Worm (Caenorhabditis elegans) whole organism, L1 larva: ENCODE results near the gene clec-58.

Experiments used
- C04F5.9 ChIP-seq: sonication (generic microtip); optimal IDR thresholded peaks from 2 replicates; lab custom pipeline; 2016; ENCODE audit warnings: missing genetic modification characterization, missing compliant biosample characterization
- Y116A8C.19 ChIP-seq: sonication (generic microtip); optimal IDR thresholded peaks from 2 replicates; lab custom pipeline; 2016; ENCODE audit warnings: missing compliant biosample characterization, missing genetic modification characterization, borderline replicate concordance
- aha-1 ChIP-seq: fragments of 150-350 bp; optimal IDR thresholded peaks from 2 replicates; lab custom pipeline; 2014; ENCODE audit warnings: missing biosample characterization, missing genetic modification characterization
- alr-1 ChIP-seq: fragments of 200-800 bp; sonication (Bioruptor generic); optimal IDR thresholded peaks from 2 replicates; lab custom pipeline; 2018; ENCODE audit warnings: borderline replicate concordance, mild to moderate bottlenecking, missing genetic modification characterization, missing compliant biosample characterization
- aly-2 ChIP-seq: fragments of 150-350 bp; optimal IDR thresholded peaks from 2 replicates; lab custom pipeline; 2014; ENCODE audit warnings: missing biosample characterization, missing genetic modification characterization
- ama-1 ChIP-seq: fragments of 150-350 bp; optimal IDR thresholded peaks from 2 replicates; lab custom pipeline; 2014
- blmp-1 ChIP-seq: fragments of 150-350 bp; optimal IDR thresholded peaks from 2 replicates; lab custom pipeline; 2014; ENCODE audit warnings: missing biosample characterization, missing genetic modification characterization
- ceh-88 ChIP-seq: fragments of 200-800 bp; sonication (Bioruptor generic); IDR thresholded peaks from 2 replicates; pipeline ENCODE4 v1.3.6; 2022; ENCODE audit warnings: missing genetic modification characterization, missing compliant biosample characterization
- ceh-90 ChIP-seq: sonication (generic microtip); optimal IDR thresholded peaks from 2 replicates; lab custom pipeline; 2016; ENCODE audit warnings: missing genetic modification characterization, missing compliant biosample characterization
- ces-1 ChIP-seq: fragments of 150-350 bp; optimal IDR thresholded peaks from 2 replicates; lab custom pipeline; 2014; ENCODE audit warnings: missing biosample characterization, missing genetic modification reagents, missing genetic modification characterization
- dpl-1 ChIP-seq, 3 experiments: fragments of 150-350 bp in 2 of 3; sonication (generic microtip) in 1 of 3; optimal IDR thresholded peaks; 2 replicates each; lab custom pipeline; 2014 to 2017; ENCODE audit warnings: missing biosample characterization in 3 of 3, missing genetic modification characterization in 3 of 3, missing genetic modification reagents in 3 of 3
- efl-1 ChIP-seq, 4 experiments: fragments of 150-350 bp; optimal IDR thresholded peaks in 3 of 4; peaks in 1 of 4; 1 replicate in 1 of 4; 2 replicates in 3 of 4; lab custom pipeline; 2014; ENCODE audit warnings: missing biosample characterization in 2 of 4, missing genetic modification characterization in 2 of 4, missing genetic modification reagents in 2 of 4
- egl-13 ChIP-seq: sonication (generic microtip); optimal IDR thresholded peaks from 2 replicates; lab custom pipeline; 2016; ENCODE audit warnings: missing genotype, missing genetic modification reagents, missing genetic modification characterization, missing compliant biosample characterization
- egl-27 ChIP-seq, 2 experiments: fragments of 150-350 bp in 1 of 2; sonication (generic microtip); optimal IDR thresholded peaks; 3 replicates each; lab custom pipeline; 2017 to 2018; ENCODE audit warnings: missing biosample characterization in 2 of 2, missing genetic modification characterization in 2 of 2, missing genetic modification reagents in 2 of 2
- elt-2 ChIP-seq: sonication (generic microtip); optimal IDR thresholded peaks from 2 replicates; lab custom pipeline; 2016; ENCODE audit warnings: missing genetic modification characterization, mild to moderate bottlenecking, inconsistent platforms, missing compliant biosample characterization, missing genetic modification reagents
- elt-3 ChIP-seq, 6 experiments: fragments of 150-350 bp in 1 of 6; sonication (generic microtip); optimal IDR thresholded peaks; 2 replicates each; lab custom pipeline; 2017 to 2018; ENCODE audit warnings: missing biosample characterization in 6 of 6, missing genetic modification characterization in 6 of 6, inconsistent platforms in 1 of 6
- fkh-4 ChIP-seq: sonication (generic microtip); optimal IDR thresholded peaks from 2 replicates; lab custom pipeline; 2016; ENCODE audit warnings: missing compliant biosample characterization, missing genetic modification characterization, borderline replicate concordance
- fkh-8 ChIP-seq: sonication (generic microtip); optimal IDR thresholded peaks from 2 replicates; lab custom pipeline; 2016; ENCODE audit warnings: mild to moderate bottlenecking, missing genetic modification characterization, missing compliant biosample characterization
- grh-1 ChIP-seq: fragments of 200-800 bp; sonication (Bioruptor generic); IDR thresholded peaks from 2 replicates; pipeline ENCODE4 v1.3.6; 2022; ENCODE audit warnings: missing genetic modification reagents, missing genetic modification characterization, missing compliant biosample characterization
- hlh-17 ChIP-seq: fragments of 200-800 bp; sonication (Bioruptor generic); optimal IDR thresholded peaks from 2 replicates; lab custom pipeline; 2018; ENCODE audit warnings: missing genetic modification characterization, mild to moderate bottlenecking, missing compliant biosample characterization, moderate library complexity, borderline replicate concordance
- hpl-2 ChIP-seq: fragments of 150-350 bp; optimal IDR thresholded peaks from 2 replicates; lab custom pipeline; 2014; ENCODE audit warnings: missing biosample characterization, missing genetic modification reagents, missing genetic modification characterization
- irx-1 ChIP-seq: sonication (generic microtip); optimal IDR thresholded peaks from 2 replicates; lab custom pipeline; 2016; ENCODE audit warnings: missing genetic modification characterization, missing compliant biosample characterization
- lin-14 ChIP-seq: fragments of 200-800 bp; sonication (Bioruptor generic); optimal IDR thresholded peaks from 2 replicates; lab custom pipeline; 2018; ENCODE audit warnings: mild to moderate bottlenecking, missing genetic modification characterization, moderate library complexity, missing compliant biosample characterization
- lsy-2 ChIP-seq, 2 experiments: fragments of 150-350 bp; optimal IDR thresholded peaks; 2 replicates each; lab custom pipeline; 2014; ENCODE audit warnings: missing biosample characterization in 2 of 2, missing genetic modification characterization in 2 of 2
- mab-9 ChIP-seq: fragments of 200-800 bp; sonication (Bioruptor generic); IDR thresholded peaks from 2 replicates; pipeline ENCODE4 v1.3.6; 2022; ENCODE audit warnings: missing genetic modification reagents, missing genetic modification characterization, missing compliant biosample characterization
- nhr-11 ChIP-seq: fragments of 150-350 bp; optimal IDR thresholded peaks from 2 replicates; lab custom pipeline; 2014; ENCODE audit warnings: missing biosample characterization, missing genetic modification characterization
- nhr-12 ChIP-seq: sonication (generic microtip); optimal IDR thresholded peaks from 2 replicates; lab custom pipeline; 2017; ENCODE audit warnings: missing biosample characterization, missing genetic modification characterization
- nhr-19 ChIP-seq: fragments of 200-800 bp; sonication (Bioruptor generic); conservative IDR thresholded peaks from 2 replicates; pipeline ENCODE4 v1.3.6; 2022; ENCODE audit warnings: missing genetic modification characterization, missing compliant biosample characterization
- nhr-20 ChIP-seq: sonication (generic microtip); optimal IDR thresholded peaks from 2 replicates; lab custom pipeline; 2016; ENCODE audit warnings: mild to moderate bottlenecking, missing genetic modification characterization, missing compliant biosample characterization
- nhr-237 ChIP-seq: fragments of 150-350 bp; optimal IDR thresholded peaks from 2 replicates; lab custom pipeline; 2014; ENCODE audit warnings: missing biosample characterization, missing genetic modification characterization
- nhr-28 ChIP-seq: fragments of 150-350 bp; optimal IDR thresholded peaks from 2 replicates; lab custom pipeline; 2014; ENCODE audit warnings: missing biosample characterization, missing genetic modification characterization
- nhr-47 ChIP-seq: sonication (generic microtip); optimal IDR thresholded peaks from 2 replicates; lab custom pipeline; 2016; ENCODE audit warnings: mild to moderate bottlenecking, missing genetic modification characterization, moderate library complexity, missing compliant biosample characterization
- nhr-71 ChIP-seq: sonication (generic microtip); optimal IDR thresholded peaks from 2 replicates; lab custom pipeline; 2016; ENCODE audit warnings: mild to moderate bottlenecking, missing genetic modification characterization, moderate library complexity, missing compliant biosample characterization
- nhr-77 ChIP-seq: fragments of 150-350 bp; optimal IDR thresholded peaks from 2 replicates; lab custom pipeline; 2014; ENCODE audit warnings: missing biosample characterization, missing genetic modification characterization
- pqm-1 ChIP-seq: sonication (generic microtip); optimal IDR thresholded peaks from 3 replicates; lab custom pipeline; 2017; ENCODE audit warnings: missing biosample characterization, missing genetic modification characterization
- snpc-4 ChIP-seq: fragments of 150-350 bp; optimal IDR thresholded peaks from 2 replicates; lab custom pipeline; 2014; ENCODE audit warnings: missing biosample characterization, missing genetic modification characterization
- snu-23 ChIP-seq: sonication (generic microtip); optimal IDR thresholded peaks from 2 replicates; lab custom pipeline; 2016; ENCODE audit warnings: missing genetic modification characterization, missing compliant biosample characterization
- swsn-7 ChIP-seq: sonication (generic microtip); optimal IDR thresholded peaks from 2 replicates; lab custom pipeline; 2016; ENCODE audit warnings: missing genetic modification characterization, missing compliant biosample characterization
- unc-30 ChIP-seq: sonication (generic microtip); optimal IDR thresholded peaks from 2 replicates; lab custom pipeline; 2017; ENCODE audit warnings: missing biosample characterization, missing genetic modification characterization
- unc-86 ChIP-seq: sonication (generic microtip); optimal IDR thresholded peaks from 2 replicates; lab custom pipeline; 2016; ENCODE audit warnings: missing genetic modification characterization, missing compliant biosample characterization
- unc-98 ChIP-seq: fragments of 200-800 bp; sonication (Bioruptor generic); IDR thresholded peaks from 2 replicates; pipeline ENCODE4 v1.3.6; 2022; ENCODE audit warnings: missing genetic modification characterization, missing compliant biosample characterization
- vab-15 ChIP-seq: sonication (generic microtip); optimal IDR thresholded peaks from 2 replicates; lab custom pipeline; 2017; ENCODE audit warnings: missing genotype, mild to moderate bottlenecking, missing genetic modification characterization, missing compliant biosample characterization
- xbp-1 ChIP-seq: sonication (generic microtip); optimal IDR thresholded peaks from 2 replicates; lab custom pipeline; 2016; ENCODE audit warnings: missing genetic modification characterization, missing compliant biosample characterization
- ztf-11 ChIP-seq, 2 experiments: sonication (generic microtip); optimal IDR thresholded peaks; 2 replicates each; lab custom pipeline; 2016 to 2017; ENCODE audit warnings: missing genetic modification characterization in 2 of 2, missing biosample characterization in 1 of 2, missing compliant biosample characterization in 1 of 2
- ztf-4 ChIP-seq: fragments of 150-350 bp; optimal IDR thresholded peaks from 2 replicates; lab custom pipeline; 2014; ENCODE audit warnings: missing biosample characterization, missing genetic modification characterization

Gene clec-58

ce11 chrII:10523583-10523982 lies 47.6 kb upstream of the clec-58 start, which contains the start of gene F59B10.5:
TSS of gene F59B10.5 (minus strand) at chrII:10523683.
- TF ChIP-seq ceh-90 (tag; lab: Kevin White, UChicago) = no peak
- no peak for TF ChIP-seq nhr-237
- TF ChIP-seq fkh-8 (tag; lab: Kevin White, UChicago) = no peak
- no peak for TF ChIP-seq swsn-7 (tag; lab: Kevin White, UChicago)
- no peak for TF ChIP-seq unc-98 (GFP tag; lab: Robert Waterston, UW)
- no peak for TF ChIP-seq aha-1 (tag; lab: Kevin White, UChicago)
- TF ChIP-seq hlh-17 (GFP tag; lab: Kevin White, UChicago) = no peak
- no peak for TF ChIP-seq hpl-2 (GFP tag; lab: Kevin White, UChicago)
- TF ChIP-seq nhr-28 (tag; lab: Kevin White, UChicago) = no peak
- TF ChIP-seq lin-14 (GFP tag; lab: Kevin White, UChicago) = no peak
- TF ChIP-seq nhr-12 = no peak
- no peak for TF ChIP-seq ceh-88 (GFP tag; lab: Robert Waterston, UW)
- no peak for TF ChIP-seq ama-1
- no peak for TF ChIP-seq grh-1 (GFP tag; lab: Robert Waterston, UW)
- no peak for TF ChIP-seq elt-2 (tag; lab: Kevin White, UChicago)
- TF ChIP-seq dpl-1 (GFP tag; optimal IDR thresholded peaks at IDR 0.05; lab: Kevin White, UChicago) = no peak
- no peak for TF ChIP-seq nhr-77

DNA sequence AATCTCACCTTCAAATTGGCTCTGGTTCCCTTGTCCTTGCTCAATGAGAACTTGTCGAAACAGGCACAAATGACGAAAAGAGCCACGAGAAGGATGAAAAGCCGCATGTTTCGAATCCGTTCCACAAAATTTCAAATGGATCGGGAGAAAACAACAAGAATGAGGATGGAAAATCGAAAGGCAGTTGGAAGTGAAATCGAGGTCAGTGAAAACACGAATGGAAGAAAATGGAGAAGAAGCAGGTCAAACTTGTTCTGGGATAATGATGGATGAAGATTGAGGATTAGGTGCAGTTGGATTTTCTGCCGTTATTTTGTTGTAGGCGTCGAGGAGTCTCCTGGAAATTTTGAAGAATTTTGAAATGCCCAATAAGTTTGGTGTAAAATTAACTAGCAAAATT lies 47.1 kb upstream of the clec-58 start:
- TF ChIP-seq nhr-28 (tag; lab: Kevin White, UChicago) = no peak
- TF ChIP-seq ces-1 (GFP tag; lab: Kevin White, UChicago) = no peak
- no peak for TF ChIP-seq unc-30 (tag; lab: Kevin White, UChicago)
- TF ChIP-seq efl-1 (optimal IDR thresholded peaks at IDR 0.05; lab: Kevin White, UChicago) = no peak
- no peak for TF ChIP-seq efl-1 (GFP tag; optimal IDR thresholded peaks at IDR 0.05 in 1 of 2; lab: Kevin White, UChicago)
- TF ChIP-seq lin-14 (GFP tag; lab: Kevin White, UChicago) = no peak
- peak; percentile 98 for TF ChIP-seq blmp-1 (tag; lab: Kevin White, UChicago)
- TF ChIP-seq mab-9 (GFP tag; lab: Robert Waterston, UW) = no peak
- no peak for TF ChIP-seq fkh-8 (tag; lab: Kevin White, UChicago)

DNA sequence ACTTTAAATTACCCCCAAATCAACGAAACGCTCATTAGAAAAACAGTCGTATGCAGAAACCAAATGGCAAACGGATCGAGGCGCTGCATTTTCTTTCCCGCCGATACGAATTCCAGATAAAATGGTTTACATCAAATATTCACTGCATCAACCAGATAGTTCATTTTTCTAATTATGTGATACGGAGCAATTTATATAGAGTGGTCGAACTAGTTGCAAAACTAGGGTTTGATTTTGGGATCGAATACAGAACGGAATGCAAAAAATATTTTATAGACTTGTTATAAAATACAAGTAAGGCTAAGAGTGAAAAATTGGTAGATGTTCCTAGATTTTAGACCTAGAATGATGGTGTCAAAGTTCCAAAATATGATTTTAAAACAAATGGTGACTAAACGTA lies 43.9 kb upstream of the clec-58 start:
- TF ChIP-seq elt-2 (tag; lab: Kevin White, UChicago) (no peak), efl-1 (optimal IDR thresholded peaks at IDR 0.05; lab: Kevin White, UChicago) (no peak), efl-1 (GFP tag; optimal IDR thresholded peaks at IDR 0.05 in 1 of 2; lab: Kevin White, UChicago) (peak in 1 of 2 experiments; percentile 63), Y116A8C.19 (tag; lab: Kevin White, UChicago) (no peak), irx-1 (tag; lab: Kevin White, UChicago) (no peak), ztf-11 (tag; optimal IDR thresholded peaks at IDR 0.05; lab: Kevin White, UChicago) (no peak), ztf-4 (tag; lab: Kevin White, UChicago) (no peak)

ce11 chrII:10519017-10519416 lies 43.1 kb upstream of the clec-58 start, which contains the start of gene F59B10.4:
TSS of gene F59B10.4 (minus strand) at chrII:10519117.
- TF ChIP-seq xbp-1 = no peak
- no peak for TF ChIP-seq aha-1 (tag; lab: Kevin White, UChicago)
- TF ChIP-seq ama-1 = no peak
- no peak for TF ChIP-seq nhr-11 (tag; lab: Kevin White, UChicago)
- TF ChIP-seq lsy-2 (tag; optimal IDR thresholded peaks at IDR 0.05; lab: Kevin White, UChicago) = no peak
- no peak for TF ChIP-seq nhr-237
- no peak for TF ChIP-seq pqm-1
- no peak for TF ChIP-seq egl-27 (tag; optimal IDR thresholded peaks at IDR 0.05; lab: Kevin White, UChicago)
- no peak for TF ChIP-seq fkh-4
- no peak for TF ChIP-seq snpc-4 (tag; lab: Kevin White, UChicago)
- no peak for TF ChIP-seq unc-86 (tag; lab: Kevin White, UChicago)
- no peak for TF ChIP-seq nhr-19
- TF ChIP-seq nhr-71 (tag; lab: Kevin White, UChicago) = peak; percentile 7
- TF ChIP-seq unc-30 (tag; lab: Kevin White, UChicago) = no peak
- no peak for TF ChIP-seq aly-2 (tag; lab: Kevin White, UChicago)
- TF ChIP-seq lin-14 (GFP tag; lab: Kevin White, UChicago) = peak; percentile 15
- no peak for TF ChIP-seq alr-1 (tag; lab: Kevin White, UChicago)
- TF ChIP-seq egl-13 (tag; lab: Kevin White, UChicago) = no peak
- peak; percentile 16 for TF ChIP-seq blmp-1 (tag; lab: Kevin White, UChicago)
- TF ChIP-seq C04F5.9 (tag; lab: Kevin White, UChicago) = no peak
- peak; percentile 2 for TF ChIP-seq snu-23 (GFP tag; lab: Kevin White, UChicago)
- TF ChIP-seq nhr-47 = no peak
- TF ChIP-seq elt-3 (tag; optimal IDR thresholded peaks at IDR 0.05; lab: Kevin White, UChicago) = peak in 1 of 6 experiments; percentile 8
- TF ChIP-seq swsn-7 (tag; lab: Kevin White, UChicago) = no peak
- TF ChIP-seq nhr-20 (tag; lab: Kevin White, UChicago) = peak; percentile 8
- TF ChIP-seq irx-1 (tag; lab: Kevin White, UChicago) = no peak
- no peak for TF ChIP-seq vab-15 (tag; lab: Kevin White, UChicago)
